Worm (Caenorhabditis elegans) whole organism, mixed stage, embryonic: ENCODE data around the gene F31B9.7.
A peak's percentile ranks its signal among the peaks of the same experiment; 100 is the strongest.

Experiments used
- M03D4.4 ChIP-seq: sonication (generic microtip); optimal IDR thresholded peaks from 2 replicates; lab custom pipeline; 2017; ENCODE audit warnings: mild to moderate bottlenecking, missing genetic modification characterization, missing compliant biosample characterization
- bed-3 ChIP-seq: fragments of 200-800 bp; sonication (Bioruptor generic); optimal IDR thresholded peaks from 3 replicates; lab custom pipeline; 2018; ENCODE audit warnings: mild to moderate bottlenecking, missing genetic modification characterization, moderate library complexity, missing compliant biosample characterization
- blmp-1 ChIP-seq: fragments of 150-350 bp; optimal IDR thresholded peaks from 2 replicates; lab custom pipeline; 2014; ENCODE audit warnings: missing biosample characterization, missing genetic modification characterization
- ceh-39 ChIP-seq: fragments of 150-350 bp; optimal IDR thresholded peaks from 2 replicates; lab custom pipeline; 2014; ENCODE audit warnings: missing biosample characterization, missing genetic modification characterization
- ceh-43 ChIP-seq: fragments of 200-800 bp; sonication (Bioruptor generic); optimal IDR thresholded peaks from 2 replicates; lab custom pipeline; 2018; ENCODE audit warnings: mild to moderate bottlenecking, missing genetic modification characterization, moderate library complexity, missing compliant biosample characterization
- ceh-83 ChIP-seq: fragments of 200-800 bp; sonication (Bioruptor generic); optimal IDR thresholded peaks from 2 replicates; lab custom pipeline; 2018; ENCODE audit warnings: mild to moderate bottlenecking, missing genetic modification characterization, missing compliant biosample characterization
- drap-1 ChIP-seq: fragments of 200-800 bp; sonication (Bioruptor generic); optimal IDR thresholded peaks from 3 replicates; lab custom pipeline; 2018; ENCODE audit warnings: mild to moderate bottlenecking, missing genetic modification characterization, missing compliant biosample characterization
- elt-1 ChIP-seq: sonication (generic microtip); optimal IDR thresholded peaks from 2 replicates; lab custom pipeline; 2017; ENCODE audit warnings: missing genetic modification characterization, mild to moderate bottlenecking, missing compliant biosample characterization, antibody characterized with exemption, moderate library complexity, borderline replicate concordance; ENCODE audit not compliant: insufficient read depth
- elt-3 ChIP-seq: fragments of 150-350 bp; optimal IDR thresholded peaks from 2 replicates; lab custom pipeline; 2014; ENCODE audit warnings: missing biosample characterization, missing genetic modification characterization
- flh-1 ChIP-seq: fragments of 200-800 bp; sonication (Bioruptor generic); optimal IDR thresholded peaks from 2 replicates; lab custom pipeline; 2018; ENCODE audit warnings: mild to moderate bottlenecking, missing genetic modification characterization, moderate library complexity, missing compliant biosample characterization
- ham-2 ChIP-seq: fragments of 200-800 bp; sonication (Bioruptor generic); optimal IDR thresholded peaks from 2 replicates; lab custom pipeline; 2018; ENCODE audit warnings: mild to moderate bottlenecking, missing genetic modification characterization, missing compliant biosample characterization
- hlh-1 ChIP-seq: fragments of 150-350 bp; optimal IDR thresholded peaks from 2 replicates; lab custom pipeline; 2014; ENCODE audit warnings: missing biosample characterization, missing genetic modification reagents, missing genetic modification characterization
- lin-13 ChIP-seq: fragments of 150-350 bp; optimal IDR thresholded peaks from 2 replicates; lab custom pipeline; 2014; ENCODE audit warnings: missing biosample characterization, missing genetic modification characterization
- lin-32 ChIP-seq: fragments of 200-800 bp; sonication (Bioruptor generic); optimal IDR thresholded peaks from 2 replicates; lab custom pipeline; 2018; ENCODE audit warnings: mild to moderate bottlenecking, missing genetic modification characterization, missing compliant biosample characterization
- lsy-2 ChIP-seq: fragments of 150-350 bp; optimal IDR thresholded peaks from 2 replicates; lab custom pipeline; 2014; ENCODE audit warnings: missing biosample characterization, missing genetic modification characterization
- mab-5 ChIP-seq: fragments of 150-350 bp; optimal IDR thresholded peaks from 2 replicates; lab custom pipeline; 2014; ENCODE audit warnings: missing biosample characterization, missing genetic modification characterization
- mep-1 ChIP-seq: fragments of 150-350 bp; optimal IDR thresholded peaks from 2 replicates; lab custom pipeline; 2017; ENCODE audit warnings: missing biosample characterization, missing genetic modification reagents, missing genetic modification characterization, inconsistent platforms
- mls-2 ChIP-seq: sonication (generic microtip); optimal IDR thresholded peaks from 2 replicates; lab custom pipeline; 2016; ENCODE audit warnings: mild to moderate bottlenecking, missing genetic modification characterization, moderate library complexity, missing compliant biosample characterization
- nhr-12 ChIP-seq: fragments of 150-350 bp; optimal IDR thresholded peaks from 2 replicates; lab custom pipeline; 2014; ENCODE audit warnings: missing biosample characterization, missing genetic modification characterization
- nhr-2 ChIP-seq: fragments of 150-350 bp; optimal IDR thresholded peaks from 2 replicates; lab custom pipeline; 2014; ENCODE audit warnings: missing biosample characterization, missing genetic modification characterization
- nhr-237 ChIP-seq: fragments of 150-350 bp; optimal IDR thresholded peaks from 2 replicates; lab custom pipeline; 2014; ENCODE audit warnings: missing biosample characterization, missing genetic modification characterization
- nhr-28 ChIP-seq: fragments of 150-350 bp; optimal IDR thresholded peaks from 2 replicates; lab custom pipeline; 2014; ENCODE audit warnings: missing biosample characterization, missing genetic modification characterization
- pha-4 ChIP-seq: fragments of 150-350 bp; optimal IDR thresholded peaks from 2 replicates; lab custom pipeline; 2018; ENCODE audit warnings: missing biosample characterization, missing genetic modification reagents, missing genetic modification characterization
- snpc-4 ChIP-seq: fragments of 150-350 bp; optimal IDR thresholded peaks from 2 replicates; lab custom pipeline; 2014; ENCODE audit warnings: missing biosample characterization, missing genetic modification characterization
- sptf-1 ChIP-seq: sonication (generic microtip); optimal IDR thresholded peaks from 2 replicates; lab custom pipeline; 2017; ENCODE audit warnings: mild to moderate bottlenecking, missing genetic modification characterization, moderate library complexity, missing compliant biosample characterization
- tbx-8 ChIP-seq: fragments of 200-800 bp; sonication (Bioruptor generic); optimal IDR thresholded peaks from 2 replicates; lab custom pipeline; 2018; ENCODE audit warnings: mild to moderate bottlenecking, missing genetic modification characterization, moderate library complexity, missing compliant biosample characterization
- unc-120 ChIP-seq: sonication (generic microtip); optimal IDR thresholded peaks from 2 replicates; lab custom pipeline; 2017; ENCODE audit warnings: missing genetic modification characterization, missing compliant biosample characterization; ENCODE audit not compliant: poor library complexity, severe bottlenecking
- unc-39 ChIP-seq: fragments of 150-350 bp; optimal IDR thresholded peaks from 2 replicates; lab custom pipeline; 2014; ENCODE audit warnings: missing biosample characterization, missing genetic modification characterization
- unc-62 ChIP-seq: fragments of 150-350 bp; optimal IDR thresholded peaks from 2 replicates; lab custom pipeline; 2014; ENCODE audit warnings: missing biosample characterization, missing genetic modification reagents, missing genetic modification characterization
- zip-8 ChIP-seq: fragments of 150-350 bp; optimal IDR thresholded peaks from 2 replicates; lab custom pipeline; 2014; ENCODE audit warnings: missing biosample characterization, missing genetic modification characterization
- ztf-11 ChIP-seq: fragments of 150-350 bp; optimal IDR thresholded peaks from 2 replicates; lab custom pipeline; 2014; ENCODE audit warnings: missing biosample characterization, missing genetic modification characterization

The F31B9.7 gene

ce11 chrX:15881027-15881426 lies 38.4 kb upstream of the F31B9.7 start:
- TF ChIP-seq ceh-39 (tag; lab: Kevin White, UChicago) (no peak), ham-2 (GFP tag; lab: Kevin White, UChicago) (peak; percentile 53), unc-120 (tag; lab: Kevin White, UChicago) (no peak), mls-2 (tag; lab: Kevin White, UChicago) (no peak), mep-1 (tag; lab: Kevin White, UChicago) (no peak), lsy-2 (tag; lab: Kevin White, UChicago) (no peak), sptf-1 (peak; percentile 8), ceh-83 (GFP tag; lab: Kevin White, UChicago) (no peak), snpc-4 (tag; lab: Kevin White, UChicago) (no peak), zip-8 (no peak), flh-1 (GFP tag; lab: Kevin White, UChicago) (no peak), hlh-1 (tag; lab: Kevin White, UChicago) (no peak), M03D4.4 (tag; lab: Kevin White, UChicago) (peak; percentile 16), pha-4 (tag; lab: Kevin White, UChicago) (peak; percentile 22)

- no peak for TF ChIP-seq sptf-1
- TF ChIP-seq zip-8: no peak
- TF ChIP-seq nhr-2: no peak
- TF ChIP-seq mls-2 (tag; lab: Kevin White, UChicago): no peak
- TF ChIP-seq ceh-39 (tag; lab: Kevin White, UChicago): no peak
- TF ChIP-seq nhr-237 (tag; lab: Kevin White, UChicago): no peak
- TF ChIP-seq elt-3 (tag; lab: Kevin White, UChicago): no peak
- no peak for TF ChIP-seq ham-2 (GFP tag; lab: Kevin White, UChicago)
Observed at ce11 chrX:15884478-15884877, 35.0 kb upstream of the F31B9.7 start.

ce11 chrX:15887495-15887894 lies 32.0 kb upstream of the F31B9.7 start, which contains the start of gene F53H4.3:
Gene F53H4.3, minus strand, starts transcription at chrX:15887595.
- TF ChIP-seq nhr-2: no peak
- TF ChIP-seq zip-8: no peak
- TF ChIP-seq hlh-1 (tag; lab: Kevin White, UChicago): no peak
- no peak for TF ChIP-seq unc-62 (GFP tag; lab: Kevin White, UChicago)
- TF ChIP-seq snpc-4 (tag; lab: Kevin White, UChicago): no peak
- TF ChIP-seq nhr-12 (tag; lab: Kevin White, UChicago): no peak
- TF ChIP-seq ham-2 (GFP tag; lab: Kevin White, UChicago): no peak
- no peak for TF ChIP-seq lin-32
- TF ChIP-seq bed-3 (GFP tag; lab: Kevin White, UChicago): no peak
- TF ChIP-seq lin-13: no peak
- TF ChIP-seq, all 35 proteins: peak for 0

ce11 chrX:15887989-15888388 lies 31.5 kb upstream of the F31B9.7 start:
- TF ChIP-seq unc-120 (tag; lab: Kevin White, UChicago) (no peak), ceh-43 (GFP tag; lab: Kevin White, UChicago) (no peak), pha-4 (tag; lab: Kevin White, UChicago) (no peak), unc-39 (no peak), M03D4.4 (tag; lab: Kevin White, UChicago) (no peak), hlh-1 (tag; lab: Kevin White, UChicago) (no peak), nhr-2 (no peak), mep-1 (tag; lab: Kevin White, UChicago) (no peak), lin-32 (no peak), tbx-8 (GFP tag; lab: Kevin White, UChicago) (no peak), lsy-2 (tag; lab: Kevin White, UChicago) (no peak), mab-5 (tag; lab: Kevin White, UChicago) (no peak), nhr-28 (tag; lab: Kevin White, UChicago) (no peak), snpc-4 (tag; lab: Kevin White, UChicago) (no peak), elt-1 (no peak), ztf-11 (tag; lab: Kevin White, UChicago) (no peak), ceh-83 (GFP tag; lab: Kevin White, UChicago) (no peak)

- TF ChIP-seq ceh-83 (GFP tag; lab: Kevin White, UChicago) (no peak), bed-3 (GFP tag; lab: Kevin White, UChicago) (no peak), blmp-1 (tag; lab: Kevin White, UChicago) (no peak), lin-32 (no peak), snpc-4 (tag; lab: Kevin White, UChicago) (no peak), lsy-2 (tag; lab: Kevin White, UChicago) (no peak), drap-1 (GFP tag; lab: Kevin White, UChicago) (no peak), mep-1 (tag; lab: Kevin White, UChicago) (no peak), unc-62 (GFP tag; lab: Kevin White, UChicago) (no peak), flh-1 (GFP tag; lab: Kevin White, UChicago) (no peak), elt-1 (no peak), elt-3 (tag; lab: Kevin White, UChicago) (no peak), M03D4.4 (tag; lab: Kevin White, UChicago) (no peak), nhr-237 (tag; lab: Kevin White, UChicago) (no peak), ceh-43 (GFP tag; lab: Kevin White, UChicago) (no peak), nhr-28 (tag; lab: Kevin White, UChicago) (no peak), ham-2 (GFP tag; lab: Kevin White, UChicago) (no peak), ztf-11 (tag; lab: Kevin White, UChicago) (no peak)
Observed at ce11 chrX:15892525-15892924, 26.9 kb upstream of the F31B9.7 start.
